Fruit fly (Drosophila melanogaster): ENCODE data around the gene CG7886.

Gene CG7886

dm6 chr3R:14642463-14642862, at the start of gene CG7886:
Gene CG7886, minus strand, starts transcription at chr3R:14642563.
- no peak for TF ChIP-seq psq (optimal IDR thresholded peaks at IDR 0.05)
- no peak for TF ChIP-seq Myc (optimal IDR thresholded peaks at IDR 0.05)
- TF ChIP-seq ttk (optimal IDR thresholded peaks at IDR 0.05): no peak
- no peak for TF ChIP-seq insv (optimal IDR thresholded peaks at IDR 0.05)
- TF ChIP-seq Sin3A (optimal IDR thresholded peaks at IDR 0.05): no peak
- no peak for TF ChIP-seq h (optimal IDR thresholded peaks at IDR 0.05)

- TF ChIP-seq ttk (optimal IDR thresholded peaks at IDR 0.05): no peak
- no peak for TF ChIP-seq Myc (optimal IDR thresholded peaks at IDR 0.05)
- no peak for TF ChIP-seq psq (optimal IDR thresholded peaks at IDR 0.05)
- no peak for TF ChIP-seq Sin3A (optimal IDR thresholded peaks at IDR 0.05)
- no peak for TF ChIP-seq h (optimal IDR thresholded peaks at IDR 0.05)
- TF ChIP-seq insv (optimal IDR thresholded peaks at IDR 0.05): no peak
Measured at dm6 chr3R:14691019-14691777, 48.8 kb upstream of the CG7886 start.

dm6 chr3R:14690065-14690464, 47.7 kb upstream of the CG7886 start:
- TF ChIP-seq insv (optimal IDR thresholded peaks at IDR 0.05): no peak
- no peak for TF ChIP-seq psq (optimal IDR thresholded peaks at IDR 0.05)
- TF ChIP-seq Myc (optimal IDR thresholded peaks at IDR 0.05): no peak
- no peak for TF ChIP-seq ttk (optimal IDR thresholded peaks at IDR 0.05)
- TF ChIP-seq Sin3A (optimal IDR thresholded peaks at IDR 0.05): no peak
- TF ChIP-seq h (optimal IDR thresholded peaks at IDR 0.05): no peak

DNA sequence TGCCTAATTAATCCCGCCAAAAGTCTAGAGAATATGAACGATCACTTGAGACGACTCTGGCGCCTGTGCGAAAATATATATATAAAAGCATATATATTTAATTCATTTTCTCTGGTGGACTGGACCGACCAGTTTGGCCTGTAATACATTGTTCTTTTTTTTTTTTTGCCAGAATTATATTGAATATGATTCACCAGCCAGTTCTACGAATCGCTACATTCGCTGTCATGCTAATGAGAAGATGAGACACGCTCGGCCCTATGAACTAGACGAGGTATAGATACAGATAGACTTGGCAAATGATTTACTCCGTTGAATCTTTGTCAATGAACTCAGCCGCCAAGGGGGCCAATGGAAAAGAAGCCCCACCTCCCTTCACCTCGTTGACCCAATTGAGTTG, 44.9 kb upstream of the CG7886 start:
- no peak for TF ChIP-seq insv (optimal IDR thresholded peaks at IDR 0.05)
- no peak for TF ChIP-seq Myc (optimal IDR thresholded peaks at IDR 0.05)
- no peak for TF ChIP-seq h (optimal IDR thresholded peaks at IDR 0.05)
- TF ChIP-seq ttk (optimal IDR thresholded peaks at IDR 0.05): no peak
- TF ChIP-seq psq (optimal IDR thresholded peaks at IDR 0.05): no peak
- no peak for TF ChIP-seq Sin3A (optimal IDR thresholded peaks at IDR 0.05)

- TF ChIP-seq h (optimal IDR thresholded peaks at IDR 0.05) (no peak), ttk (optimal IDR thresholded peaks at IDR 0.05) (no peak), Sin3A (optimal IDR thresholded peaks at IDR 0.05) (no peak), psq (optimal IDR thresholded peaks at IDR 0.05) (no peak)
Measured at dm6 chr3R:14683928-14684327, 41.6 kb upstream of the CG7886 start.

DNA sequence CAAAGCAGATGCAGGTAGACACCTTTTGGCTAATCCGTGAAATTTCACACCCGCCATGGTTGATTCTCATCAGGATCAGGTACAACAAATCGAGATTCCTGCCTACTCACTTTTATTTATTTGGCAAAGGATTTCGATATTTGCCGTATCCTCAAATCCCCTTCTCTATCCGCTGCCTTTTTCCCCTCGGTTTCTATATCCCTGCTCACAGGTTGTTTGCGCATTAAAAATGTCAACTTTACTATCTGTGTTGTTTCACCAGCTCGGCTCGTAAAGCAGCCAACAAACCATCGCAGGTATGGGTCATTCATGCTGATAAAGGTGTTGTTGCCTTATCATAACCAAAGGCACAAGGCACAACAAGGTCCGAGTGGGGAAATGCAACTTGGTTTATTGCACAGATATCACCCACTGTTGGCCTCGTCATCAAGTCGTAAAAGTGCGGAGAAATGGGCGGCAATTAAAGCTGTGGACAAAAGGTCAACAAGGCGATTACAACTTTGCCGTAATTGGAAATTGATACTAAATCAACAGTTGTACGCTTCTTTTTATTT, 37.8 kb upstream of the CG7886 start:
- TF ChIP-seq psq (optimal IDR thresholded peaks at IDR 0.05): no peak
- no peak for TF ChIP-seq Sin3A (optimal IDR thresholded peaks at IDR 0.05)
- TF ChIP-seq insv (optimal IDR thresholded peaks at IDR 0.05): no peak
- TF ChIP-seq Myc (optimal IDR thresholded peaks at IDR 0.05): no peak
- TF ChIP-seq ttk (optimal IDR thresholded peaks at IDR 0.05): no peak
- no peak for TF ChIP-seq h (optimal IDR thresholded peaks at IDR 0.05)

dm6 chr3R:14679381-14680111, 37.2 kb upstream of the CG7886 start:
- no peak for TF ChIP-seq Myc (optimal IDR thresholded peaks at IDR 0.05)
- TF ChIP-seq insv (optimal IDR thresholded peaks at IDR 0.05): no peak
- TF ChIP-seq ttk (optimal IDR thresholded peaks at IDR 0.05): no peak
- TF ChIP-seq h (optimal IDR thresholded peaks at IDR 0.05): no peak
- no peak for TF ChIP-seq Sin3A (optimal IDR thresholded peaks at IDR 0.05)
- no peak for TF ChIP-seq psq (optimal IDR thresholded peaks at IDR 0.05)

DNA sequence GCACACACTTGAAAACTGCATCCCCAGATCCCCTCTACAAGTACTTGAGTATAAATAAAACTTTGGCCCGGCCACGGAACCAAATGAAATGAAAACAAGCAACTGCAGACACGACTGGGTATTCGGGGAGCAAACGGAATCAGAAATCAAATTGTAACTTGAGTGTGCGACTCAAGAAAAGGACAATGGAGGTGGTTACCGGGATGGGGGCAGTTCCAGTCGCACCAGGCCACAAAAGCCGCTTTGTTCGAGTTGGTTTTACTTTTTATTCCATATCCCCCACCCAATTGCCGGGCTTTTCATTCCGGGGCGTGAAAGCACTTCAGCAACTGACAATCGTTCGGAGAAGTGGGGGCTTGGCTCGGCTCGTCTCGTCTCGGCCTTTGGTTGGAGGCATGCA, 35.5 kb upstream of the CG7886 start:
- no peak for TF ChIP-seq h (optimal IDR thresholded peaks at IDR 0.05)
- TF ChIP-seq psq (optimal IDR thresholded peaks at IDR 0.05): no peak
- TF ChIP-seq Myc (optimal IDR thresholded peaks at IDR 0.05): no peak
- no peak for TF ChIP-seq Sin3A (optimal IDR thresholded peaks at IDR 0.05)
- TF ChIP-seq ttk (optimal IDR thresholded peaks at IDR 0.05): no peak
- no peak for TF ChIP-seq insv (optimal IDR thresholded peaks at IDR 0.05)

DNA sequence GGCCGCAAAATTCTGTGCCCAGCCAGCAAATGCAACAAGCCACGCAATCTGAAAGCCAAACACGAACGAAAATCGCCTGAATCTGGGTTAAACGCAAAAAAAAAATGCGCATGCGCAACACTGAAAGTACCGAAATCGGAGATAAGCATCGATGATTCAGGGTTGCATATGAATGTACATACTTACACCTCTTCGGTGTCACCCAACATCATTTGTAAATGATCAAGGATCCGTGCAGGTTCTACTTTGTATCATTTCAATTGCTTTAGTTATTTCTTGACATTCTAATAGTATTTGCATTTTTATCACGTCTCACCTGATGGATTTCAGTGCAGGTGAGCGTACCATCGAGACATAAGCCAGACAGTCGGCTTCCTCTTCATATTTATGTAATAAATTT, 34.7 kb upstream of the CG7886 start:
- TF ChIP-seq Myc (optimal IDR thresholded peaks at IDR 0.05): no peak
- no peak for TF ChIP-seq ttk (optimal IDR thresholded peaks at IDR 0.05)
- TF ChIP-seq psq (optimal IDR thresholded peaks at IDR 0.05): no peak
- TF ChIP-seq h (optimal IDR thresholded peaks at IDR 0.05): no peak
- TF ChIP-seq insv (optimal IDR thresholded peaks at IDR 0.05): no peak
- no peak for TF ChIP-seq Sin3A (optimal IDR thresholded peaks at IDR 0.05)

DNA sequence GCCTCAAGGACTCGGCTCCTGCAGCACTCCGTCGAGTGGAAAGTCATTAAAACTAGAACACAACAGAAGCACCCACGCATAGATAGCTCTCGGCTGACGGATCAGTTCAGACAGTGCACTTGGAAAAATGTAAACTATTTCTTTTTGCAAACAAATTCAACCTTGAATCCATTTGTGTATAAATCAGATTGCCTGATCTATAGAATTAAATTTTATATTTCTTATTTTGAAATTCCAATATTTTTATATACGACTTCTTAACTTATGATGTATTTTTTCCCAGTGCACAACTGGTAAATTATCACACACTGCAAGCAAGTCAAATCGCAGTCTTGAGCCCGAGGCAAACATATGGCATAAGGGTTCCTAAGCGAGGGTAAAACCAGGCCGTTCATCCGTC, 32.4 kb upstream of the CG7886 start:
- TF ChIP-seq ttk (optimal IDR thresholded peaks at IDR 0.05) (no peak), Sin3A (optimal IDR thresholded peaks at IDR 0.05) (no peak), h (optimal IDR thresholded peaks at IDR 0.05) (no peak), Myc (optimal IDR thresholded peaks at IDR 0.05) (no peak), insv (optimal IDR thresholded peaks at IDR 0.05) (no peak), psq (optimal IDR thresholded peaks at IDR 0.05) (no peak)

DNA sequence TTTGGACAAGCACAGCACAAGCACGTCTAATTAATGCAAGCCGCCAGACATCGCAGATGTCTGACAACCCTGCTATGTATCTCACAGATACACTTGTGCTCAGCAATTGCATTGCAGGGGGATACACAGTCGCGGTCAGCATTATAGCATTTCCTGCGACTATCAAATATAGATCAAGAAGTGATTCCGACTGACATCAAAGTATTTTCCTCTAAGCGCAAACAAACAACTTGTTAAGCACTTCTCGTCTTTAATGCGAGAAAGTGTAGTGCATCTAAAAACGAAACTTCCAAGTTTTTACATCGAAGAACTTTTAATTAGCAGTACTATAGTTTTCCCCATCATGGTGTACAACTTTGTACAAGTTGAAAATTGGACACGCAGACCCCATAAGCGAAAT, 30.6 kb upstream of the CG7886 start:
- TF ChIP-seq Myc (optimal IDR thresholded peaks at IDR 0.05) (no peak), ttk (optimal IDR thresholded peaks at IDR 0.05) (no peak), Sin3A (optimal IDR thresholded peaks at IDR 0.05) (no peak), insv (optimal IDR thresholded peaks at IDR 0.05) (no peak), h (optimal IDR thresholded peaks at IDR 0.05) (no peak), psq (optimal IDR thresholded peaks at IDR 0.05) (no peak)

DNA sequence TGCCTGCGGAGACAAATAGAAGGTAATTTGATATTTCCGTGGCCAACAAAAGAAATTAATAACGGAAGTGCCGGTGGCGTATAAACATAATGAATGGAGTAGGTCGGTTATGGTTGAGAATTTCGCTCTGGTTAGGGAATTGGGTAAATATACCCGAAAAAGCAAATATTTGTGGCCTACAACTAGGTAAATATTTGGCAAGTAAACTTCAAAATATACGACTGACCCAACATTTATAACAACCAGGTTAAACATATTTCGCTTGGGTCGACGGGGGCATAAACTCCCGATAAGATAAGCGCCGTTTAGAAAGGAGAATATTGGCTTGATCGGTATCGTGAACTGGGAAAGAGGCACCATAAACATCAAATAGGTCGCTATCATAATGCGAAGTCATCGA, 28.5 kb upstream of the CG7886 start:
- TF ChIP-seq Sin3A (optimal IDR thresholded peaks at IDR 0.05) (no peak), h (optimal IDR thresholded peaks at IDR 0.05) (no peak), Myc (optimal IDR thresholded peaks at IDR 0.05) (no peak), ttk (optimal IDR thresholded peaks at IDR 0.05) (no peak), psq (optimal IDR thresholded peaks at IDR 0.05) (no peak), insv (optimal IDR thresholded peaks at IDR 0.05) (no peak)
